Worm (Caenorhabditis elegans): ENCODE results near the gene srd-43.

The srd-43 gene

DNA sequence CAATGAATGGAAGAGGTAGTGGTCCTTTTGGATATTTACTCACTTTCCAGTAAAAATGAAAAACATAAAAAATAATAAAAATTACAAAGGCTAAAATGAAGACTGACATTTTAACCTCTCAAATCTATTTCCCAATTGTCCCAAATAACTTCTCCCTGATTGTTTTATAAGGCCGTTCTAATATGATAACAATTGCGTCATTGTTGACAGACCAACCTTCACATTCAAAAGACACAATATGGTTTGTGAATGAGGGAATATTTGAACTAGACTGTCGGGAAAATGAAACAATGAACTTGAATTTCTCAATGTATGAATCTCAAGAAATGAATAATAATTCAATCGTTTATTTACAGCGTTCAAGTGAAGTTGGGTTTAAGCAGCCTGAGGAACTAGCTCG is 38.4 kb downstream of the srd-43 start, which contains the start of gene cyp-14A1:
TSS of gene cyp-14A1 (minus strand) at position 126 of the 400 bp plus-strand sequence.
- TF ChIP-seq pqm-1 (tag; optimal IDR thresholded peaks at IDR 0.05) (no peak), hlh-13 (GFP tag; optimal IDR thresholded peaks at IDR 0.05) (no peak), nfya-1 (tag; optimal IDR thresholded peaks at IDR 0.05) (no peak), ceh-30 (tag; optimal IDR thresholded peaks at IDR 0.05) (no peak), K02D7.2 (tag; optimal IDR thresholded peaks at IDR 0.05) (no peak), npax-4 (tag; optimal IDR thresholded peaks at IDR 0.05) (no peak)

DNA sequence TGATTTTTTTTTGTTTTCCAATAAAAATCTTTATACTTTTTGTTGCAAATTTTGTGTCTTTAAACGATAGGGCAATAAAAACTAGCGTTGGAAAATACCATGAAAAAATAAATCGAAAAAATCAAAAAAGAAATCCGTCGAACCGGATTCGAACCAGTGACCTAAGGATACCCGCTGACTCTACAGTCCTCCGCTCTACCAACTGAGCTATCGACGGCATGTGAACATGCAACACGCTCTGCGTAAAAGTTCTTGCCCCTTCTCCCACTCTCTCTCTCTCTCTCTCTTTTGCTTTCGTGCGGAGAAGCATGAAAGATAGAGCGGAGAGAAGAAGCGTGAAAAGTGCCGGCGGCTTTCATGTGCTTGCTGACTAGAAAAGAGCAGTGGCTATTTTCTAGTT is 41.1 kb downstream of the srd-43 start:
- peak; percentile 78 for TF ChIP-seq unc-86 (tag; optimal IDR thresholded peaks at IDR 0.05)
- peak; percentile 69 for TF ChIP-seq F13H6.1 (tag; optimal IDR thresholded peaks at IDR 0.05)
- peak; percentile 31 for TF ChIP-seq ahr-1 (tag; optimal IDR thresholded peaks at IDR 0.05)
- TF ChIP-seq hlh-30 (tag; optimal IDR thresholded peaks at IDR 0.05; ENCODE audit: insufficient read depth): peak; percentile 12
- peak; percentile 56 for TF ChIP-seq fax-1 (tag; optimal IDR thresholded peaks at IDR 0.05)
- peak; percentile 69 for TF ChIP-seq pha-2 (tag; optimal IDR thresholded peaks at IDR 0.05)
- TF ChIP-seq unc-55 (GFP tag; optimal IDR thresholded peaks at IDR 0.05): no peak
- no peak for TF ChIP-seq odd-2 (tag; optimal IDR thresholded peaks at IDR 0.05)
- peak; percentile 25 for TF ChIP-seq ceh-9 (tag; optimal IDR thresholded peaks at IDR 0.05)
- no peak for TF ChIP-seq ceh-22 (tag; optimal IDR thresholded peaks at IDR 0.05)
- TF ChIP-seq dve-1 (tag; optimal IDR thresholded peaks at IDR 0.05): peak; percentile 60
- TF ChIP-seq fkh-10 (GFP tag; optimal IDR thresholded peaks at IDR 0.05): no peak
- TF ChIP-seq sdc-2 (tag; optimal IDR thresholded peaks at IDR 0.05): peak; percentile 81
- peak; percentile 64 for TF ChIP-seq fkh-6 (tag; optimal IDR thresholded peaks at IDR 0.05)
- peak; percentile 64 for TF ChIP-seq syd-9 (tag; optimal IDR thresholded peaks at IDR 0.05)
- peak; percentile 43 for TF ChIP-seq zip-5 (tag; optimal IDR thresholded peaks at IDR 0.05)
- TF ChIP-seq ets-4 (tag; optimal IDR thresholded peaks at IDR 0.05): peak; percentile 56
- peak; percentile 72 for TF ChIP-seq C08G9.2 (tag; optimal IDR thresholded peaks at IDR 0.05)
- TF ChIP-seq hlh-15 (tag; optimal IDR thresholded peaks at IDR 0.05): peak; percentile 80
- TF ChIP-seq tbx-7 (tag; optimal IDR thresholded peaks at IDR 0.05): peak; percentile 10
- peak; percentile 41 for TF ChIP-seq tbx-2 (tag; optimal IDR thresholded peaks at IDR 0.05)
- TF ChIP-seq eyg-1 (tag; optimal IDR thresholded peaks at IDR 0.05): peak; percentile 64
- TF ChIP-seq ceh-2 (tag; optimal IDR thresholded peaks at IDR 0.05): peak; percentile 58
- TF ChIP-seq pax-1 (tag; optimal IDR thresholded peaks at IDR 0.05): no peak
- peak; percentile 63 for TF ChIP-seq ceh-6 (GFP tag; optimal IDR thresholded peaks at IDR 0.05)
- TF ChIP-seq sox-2 (GFP tag; IDR thresholded peaks at IDR 0.05): peak; percentile 68
- TF ChIP-seq ceh-34 (tag; optimal IDR thresholded peaks at IDR 0.05): peak; percentile 48
- TF ChIP-seq ama-1 (optimal IDR thresholded peaks at IDR 0.05): no peak
- TF ChIP-seq nfya-1 (tag; optimal IDR thresholded peaks at IDR 0.05): peak; percentile 44
- TF ChIP-seq che-1 (tag; optimal IDR thresholded peaks at IDR 0.05): peak; percentile 74
- TF ChIP-seq lin-11 (tag; optimal IDR thresholded peaks at IDR 0.05): peak; percentile 62
- TF ChIP-seq pqm-1 (tag; optimal IDR thresholded peaks at IDR 0.05): peak; percentile 47
- TF ChIP-seq npax-4 (tag; optimal IDR thresholded peaks at IDR 0.05): peak; percentile 52
- TF ChIP-seq ceh-48 (tag; optimal IDR thresholded peaks at IDR 0.05): peak; percentile 57
- TF ChIP-seq hlh-6 (tag; optimal IDR thresholded peaks at IDR 0.05): peak; percentile 83
- TF ChIP-seq pha-4 (tag; optimal IDR thresholded peaks at IDR 0.05): no peak
- no peak for TF ChIP-seq unc-42 (tag; optimal IDR thresholded peaks at IDR 0.05)
- peak; percentile 81 for TF ChIP-seq gmeb-2 (tag; optimal IDR thresholded peaks at IDR 0.05)
- TF ChIP-seq unc-3 (GFP tag; conservative IDR thresholded peaks at IDR 0.05): peak; percentile 87
- peak; percentile 67 for TF ChIP-seq unc-3 (tag; optimal IDR thresholded peaks at IDR 0.05)
- TF ChIP-seq hlh-13 (GFP tag; optimal IDR thresholded peaks at IDR 0.05): peak; percentile 62
- TF ChIP-seq elt-4 (tag; optimal IDR thresholded peaks at IDR 0.05): no peak
- TF ChIP-seq ttx-3 (tag; optimal IDR thresholded peaks at IDR 0.05): peak; percentile 73
- TF ChIP-seq ceh-45 (GFP tag; IDR thresholded peaks at IDR 0.05): peak; percentile 76
- TF ChIP-seq rnt-1 (tag; optimal IDR thresholded peaks at IDR 0.05): peak; percentile 10
- peak; percentile 62 for TF ChIP-seq T23F11.4 (GFP tag; optimal IDR thresholded peaks at IDR 0.05)
- peak; percentile 71 for TF ChIP-seq nhr-232 (tag; optimal IDR thresholded peaks at IDR 0.05)
- TF ChIP-seq sox-4 (tag; optimal IDR thresholded peaks at IDR 0.05): peak; percentile 81
- TF ChIP-seq C38D4.7 (GFP tag; optimal IDR thresholded peaks at IDR 0.05): peak; percentile 77
